Comparison of ENCODE assay signal across 1 fruit fly cellular context in the genomic region with DNA sequence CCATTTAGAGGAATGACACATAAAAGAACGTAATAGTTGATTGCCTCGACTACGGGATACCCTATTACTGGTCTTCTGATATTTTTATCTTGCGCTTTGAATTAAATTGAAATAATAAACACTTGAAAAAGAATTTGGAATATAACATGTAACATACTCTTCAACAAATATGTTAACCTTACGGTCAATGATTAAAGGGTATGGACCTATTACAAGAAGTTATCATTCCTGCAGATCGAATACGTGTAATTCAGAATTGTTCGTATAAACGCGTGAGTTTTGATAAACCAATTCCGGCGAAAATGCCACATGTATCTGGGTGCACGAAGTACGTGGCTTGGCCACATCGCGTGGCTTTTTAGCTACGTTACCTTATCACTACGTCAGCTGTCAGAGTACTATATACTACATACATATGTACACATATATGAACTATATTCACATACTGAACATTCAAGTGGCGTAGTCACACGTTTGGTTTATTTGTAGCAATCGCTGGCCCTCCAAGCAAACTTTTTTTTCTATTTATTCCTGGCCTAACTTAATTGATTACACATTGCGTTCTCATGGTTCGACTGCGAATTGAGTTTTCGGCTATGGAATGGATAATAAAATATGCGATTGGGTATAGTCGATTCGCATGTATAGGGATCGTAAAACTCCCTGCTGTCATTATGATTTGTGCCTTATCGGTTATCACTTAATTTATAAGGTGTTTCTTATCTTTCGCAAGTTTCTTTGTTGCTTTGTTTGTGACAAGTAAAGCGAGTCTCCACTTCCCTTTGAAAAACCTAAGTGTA.
TF ChIP-seq lines count a peak whose summit lies in the region.

No protein-coding gene starts in this region.

TF ChIP-seq in whole organism, embryonic, 481 proteins besides CTCF, POLR2A, EP300 and RAD21 (continued from another document and continues in another):
- TF ChIP-seq Doc2 (GFP tag; IDR thresholded peaks at IDR 0.05; lab: Robert Waterston, UW) (no peak), Ravus (GFP tag; IDR thresholded peaks at IDR 0.05; lab: Robert Waterston, UW) (peak; percentile 18; the same call in 1 of the 2 replicates), Nf-YC (tag; optimal IDR thresholded peaks at IDR 0.05; lab: Kevin White, UChicago) (no peak), CG16779 (GFP tag; IDR thresholded peaks at IDR 0.05; lab: Robert Waterston, UW) (no peak), sd (tag; optimal IDR thresholded peaks at IDR 0.05; lab: Kevin White, UChicago) (peak; percentile 62), CG1792 (GFP tag; optimal IDR thresholded peaks at IDR 0.05; lab: Kevin White, UChicago) (peak; percentile 31), dimm (GFP tag; IDR thresholded peaks at IDR 0.05; lab: Robert Waterston, UW) (no peak), CG8281 (tag; optimal IDR thresholded peaks at IDR 0.05; lab: Kevin White, UChicago) (peak; percentile 18), inv (GFP tag; IDR thresholded peaks at IDR 0.05; lab: Robert Waterston, UW; ENCODE audit: partially characterized antibody) (no peak), CG4854 (GFP tag; optimal IDR thresholded peaks at IDR 0.05; lab: Kevin White, UChicago) (peak; percentile 20), crol (GFP tag; IDR thresholded peaks at IDR 0.05; lab: Robert Waterston, UW) (no peak), CG9817 (tag; optimal IDR thresholded peaks at IDR 0.05; lab: Kevin White, UChicago) (peak; percentile 17), pros (GFP tag; optimal IDR thresholded peaks at IDR 0.05; lab: Kevin White, UChicago) (no peak), croc (GFP tag; conservative IDR thresholded peaks at IDR 0.05; lab: Robert Waterston, UW) (no peak; the same call in 2 of the 3 replicates), onecut (GFP tag; IDR thresholded peaks at IDR 0.05; lab: Robert Waterston, UW) (peak; percentile 54), Fer1 (GFP tag; optimal IDR thresholded peaks at IDR 0.05; lab: Kevin White, UChicago) (peak; percentile 42), kay (GFP tag; optimal IDR thresholded peaks at IDR 0.05; lab: Kevin White, UChicago) (peak; percentile 83), row (GFP tag; IDR thresholded peaks at IDR 0.05; lab: Robert Waterston, UW) (peak; percentile 87), CG15601 (tag; optimal IDR thresholded peaks at IDR 0.05; lab: Kevin White, UChicago) (no peak), Trl (optimal IDR thresholded peaks at IDR 0.05; lab: Kevin White, UChicago) (no peak), Trl (GFP tag; optimal IDR thresholded peaks at IDR 0.05; lab: Kevin White, UChicago) (no peak), trem (tag; optimal IDR thresholded peaks at IDR 0.05; lab: Kevin White, UChicago) (peak; percentile 40), CG4424 (GFP tag; optimal IDR thresholded peaks at IDR 0.05; lab: Kevin White, UChicago) (peak; percentile 67), vnd (GFP tag; IDR thresholded peaks at IDR 0.05; lab: Robert Waterston, UW; ENCODE audit: partially characterized antibody) (peak; percentile 45; the same call in 1 of the 3 replicates), CG16815 (GFP tag; optimal IDR thresholded peaks at IDR 0.05; lab: Kevin White, UChicago) (no peak), Xrp1 (GFP tag; IDR thresholded peaks at IDR 0.05; lab: Robert Waterston, UW) (peak; percentile 68), Antp (GFP tag; optimal IDR thresholded peaks at IDR 0.05; lab: Kevin White, UChicago) (peak; percentile 3), vfl (GFP tag; optimal IDR thresholded peaks at IDR 0.05; lab: Kevin White, UChicago) (no peak), amos (GFP tag; IDR thresholded peaks at IDR 0.05; lab: Robert Waterston, UW; ENCODE audit: partially characterized antibody) (no peak), Rfx (GFP tag; IDR thresholded peaks at IDR 0.05; lab: Robert Waterston, UW) (peak; percentile 66), CG9797 (GFP tag; optimal IDR thresholded peaks at IDR 0.05; lab: Kevin White, UChicago) (no peak), hb (GFP tag; IDR thresholded peaks at IDR 0.05; lab: Robert Waterston, UW; ENCODE audit: partially characterized antibody) (no peak), D19B (GFP tag; optimal IDR thresholded peaks at IDR 0.05; lab: Kevin White, UChicago) (peak; percentile 95), CG15073 (GFP tag; optimal IDR thresholded peaks at IDR 0.05; lab: Kevin White, UChicago) (no peak), kni (GFP tag; optimal IDR thresholded peaks at IDR 0.05; lab: Kevin White, UChicago) (no peak), CG6272 (GFP tag; IDR thresholded peaks at IDR 0.05; lab: Robert Waterston, UW) (0 out of 2 replicates have a peak, but pooled peaks have one; percentile 30), CG33213 (GFP tag; optimal IDR thresholded peaks at IDR 0.05; lab: Kevin White, UChicago) (peak; percentile 32), tx (GFP tag; optimal IDR thresholded peaks at IDR 0.05; lab: Kevin White, UChicago) (peak; percentile 62), CG3407 (GFP tag; optimal IDR thresholded peaks at IDR 0.05; lab: Kevin White, UChicago) (no peak), ind (GFP tag; optimal IDR thresholded peaks at IDR 0.05; lab: Kevin White, UChicago) (peak; percentile 73), psq (GFP tag; optimal IDR thresholded peaks at IDR 0.05; lab: Kevin White, UChicago) (no peak), ken (GFP tag; IDR thresholded peaks at IDR 0.05; lab: Robert Waterston, UW) (no peak), E2f1 (GFP tag; IDR thresholded peaks at IDR 0.05; lab: Robert Waterston, UW) (peak; percentile 63), BtbVII (GFP tag; optimal IDR thresholded peaks at IDR 0.05; lab: Kevin White, UChicago) (peak; percentile 48), zfh2 (GFP tag; optimal IDR thresholded peaks at IDR 0.05; lab: Kevin White, UChicago) (peak; percentile 41), CG13123 (GFP tag; optimal IDR thresholded peaks at IDR 0.05; lab: Kevin White, UChicago) (no peak), tup (GFP tag; optimal IDR thresholded peaks at IDR 0.05; lab: Kevin White, UChicago) (no peak), CG15696 (tag; optimal IDR thresholded peaks at IDR 0.05; lab: Kevin White, UChicago) (peak; percentile 30), sug (tag; optimal IDR thresholded peaks at IDR 0.05; lab: Kevin White, UChicago) (peak; percentile 89), Dp (GFP tag; optimal IDR thresholded peaks at IDR 0.05; lab: Kevin White, UChicago) (no peak), YL-1 (GFP tag; optimal IDR thresholded peaks at IDR 0.05; lab: Kevin White, UChicago) (no peak), dmrt11E (tag; optimal IDR thresholded peaks at IDR 0.05; lab: Kevin White, UChicago) (peak; percentile 45), CG10431 (GFP tag; optimal IDR thresholded peaks at IDR 0.05; lab: Kevin White, UChicago) (no peak), CG32532 (GFP tag; IDR thresholded peaks at IDR 0.05; lab: Robert Waterston, UW) (peak; percentile 64), CG18599 (GFP tag; optimal IDR thresholded peaks at IDR 0.05; lab: Kevin White, UChicago) (peak; percentile 75), CG11085 (GFP tag; IDR thresholded peaks at IDR 0.05; lab: Robert Waterston, UW) (no peak), CHES-1-like (GFP tag; optimal IDR thresholded peaks at IDR 0.05; lab: Kevin White, UChicago) (no peak), Lhr (GFP tag; optimal IDR thresholded peaks at IDR 0.05; lab: Kevin White, UChicago) (no peak), CG10959 (GFP tag; IDR thresholded peaks at IDR 0.05; lab: Robert Waterston, UW) (no peak), cas (GFP tag; IDR thresholded peaks at IDR 0.05; lab: Robert Waterston, UW) (no peak), CG2199 (GFP tag; IDR thresholded peaks at IDR 0.05; lab: Robert Waterston, UW) (0 out of 3 replicates have a peak, but pooled peaks have one; percentile 14), sob (GFP tag; IDR thresholded peaks at IDR 0.05; lab: Robert Waterston, UW) (peak; percentile 69), dm (GFP tag; optimal IDR thresholded peaks at IDR 0.05; lab: Kevin White, UChicago) (no peak), Hsf (GFP tag; optimal IDR thresholded peaks at IDR 0.05; lab: Kevin White, UChicago) (peak; percentile 63), CG3838 (GFP tag; optimal IDR thresholded peaks at IDR 0.05; lab: Kevin White, UChicago) (peak; percentile 0), CG14710 (tag; optimal IDR thresholded peaks at IDR 0.05; lab: Kevin White, UChicago) (peak; percentile 47), CG13296 (GFP tag; optimal IDR thresholded peaks at IDR 0.05; lab: Kevin White, UChicago) (peak; percentile 28), Fer2 (tag; optimal IDR thresholded peaks at IDR 0.05; lab: Kevin White, UChicago) (no peak), shn (GFP tag; optimal IDR thresholded peaks at IDR 0.05; lab: Kevin White, UChicago) (peak; percentile 6), tgo (GFP tag; IDR thresholded peaks at IDR 0.05; lab: Robert Waterston, UW) (peak; percentile 75), Blimp-1 (GFP tag; optimal IDR thresholded peaks at IDR 0.05; lab: Kevin White, UChicago) (peak; percentile 68), CG17802 (tag; optimal IDR thresholded peaks at IDR 0.05; lab: Kevin White, UChicago) (no peak), CG11093 (GFP tag; IDR thresholded peaks at IDR 0.05; lab: Robert Waterston, UW) (peak; percentile 46; the same call in 1 of the 3 replicates), ac (GFP tag; optimal IDR thresholded peaks at IDR 0.05; lab: Kevin White, UChicago) (no peak), CG3163 (GFP tag; optimal IDR thresholded peaks at IDR 0.05; lab: Kevin White, UChicago) (no peak), HHEX (GFP tag; optimal IDR thresholded peaks at IDR 0.05; lab: Kevin White, UChicago) (peak; percentile 51), CG8388 (GFP tag; optimal IDR thresholded peaks at IDR 0.05; lab: Kevin White, UChicago) (peak; percentile 29), Deaf1 (tag; optimal IDR thresholded peaks at IDR 0.05; lab: Kevin White, UChicago) (peak; percentile 44), corto (GFP tag; optimal IDR thresholded peaks at IDR 0.05; lab: Kevin White, UChicago) (no peak), CG4282 (GFP tag; optimal IDR thresholded peaks at IDR 0.05; lab: Kevin White, UChicago) (no peak), maf-S (GFP tag; optimal IDR thresholded peaks at IDR 0.05; lab: Kevin White, UChicago) (peak; percentile 58), her (GFP tag; optimal IDR thresholded peaks at IDR 0.05; lab: Kevin White, UChicago) (no peak), CG14441 (GFP tag; IDR thresholded peaks at IDR 0.05; lab: Robert Waterston, UW) (peak; percentile 80), da (GFP tag; optimal IDR thresholded peaks at IDR 0.05; lab: Kevin White, UChicago) (no peak), HmgD (GFP tag; optimal IDR thresholded peaks at IDR 0.05; lab: Kevin White, UChicago) (no peak), C15 (GFP tag; IDR thresholded peaks at IDR 0.05; lab: Robert Waterston, UW) (no peak), CG10274 (GFP tag; optimal IDR thresholded peaks at IDR 0.05; lab: Kevin White, UChicago) (peak; percentile 37), esg (GFP tag; conservative IDR thresholded peaks at IDR 0.05; lab: Robert Waterston, UW) (0 out of 2 replicates have a peak, but pooled peaks have one; percentile 34), en (GFP tag; optimal IDR thresholded peaks at IDR 0.05; lab: Kevin White, UChicago) (peak; percentile 56), CG8290 (GFP tag; optimal IDR thresholded peaks at IDR 0.05; lab: Kevin White, UChicago) (no peak), CG8290 (tag; optimal IDR thresholded peaks at IDR 0.05; lab: Kevin White, UChicago) (peak in 1 of 2 experiments; percentile 72), Hmr (GFP tag; optimal IDR thresholded peaks at IDR 0.05; lab: Kevin White, UChicago) (peak; percentile 40), Ssrp (tag; optimal IDR thresholded peaks at IDR 0.05; lab: Kevin White, UChicago) (peak; percentile 61), CoRest (tag; optimal IDR thresholded peaks at IDR 0.05; lab: Kevin White, UChicago) (peak; percentile 52), CG34224 (GFP tag; IDR thresholded peaks at IDR 0.05; lab: Robert Waterston, UW; ENCODE audit: partially characterized antibody) (no peak), CG1233 (GFP tag; optimal IDR thresholded peaks at IDR 0.05; lab: Kevin White, UChicago) (peak; percentile 38), Usf (GFP tag; optimal IDR thresholded peaks at IDR 0.05; lab: Kevin White, UChicago) (no peak), al (GFP tag; IDR thresholded peaks at IDR 0.05; lab: Robert Waterston, UW) (peak; percentile 39; the same call in 1 of the 2 replicates), Hr3 (GFP tag; optimal IDR thresholded peaks at IDR 0.05; lab: Kevin White, UChicago) (peak; percentile 45), CG4820 (GFP tag; optimal IDR thresholded peaks at IDR 0.05; lab: Kevin White, UChicago) (peak; percentile 89), Lim3 (GFP tag; IDR thresholded peaks at IDR 0.05; lab: Robert Waterston, UW) (no peak), chinmo (GFP tag; IDR thresholded peaks at IDR 0.05; lab: Robert Waterston, UW; ENCODE audit: partially characterized antibody) (0 out of 4 replicates have a peak, but pooled peaks have one; percentile 43), CG7745 (tag; optimal IDR thresholded peaks at IDR 0.05; lab: Kevin White, UChicago) (no peak), CG17328 (GFP tag; IDR thresholded peaks at IDR 0.05; lab: Robert Waterston, UW) (peak; percentile 42; the same call in 1 of the 2 replicates), jing (GFP tag; optimal IDR thresholded peaks at IDR 0.05; lab: Kevin White, UChicago) (peak; percentile 41), br (optimal IDR thresholded peaks at IDR 0.05; lab: Kevin White, UChicago) (no peak), mirr (GFP tag; optimal IDR thresholded peaks at IDR 0.05; lab: Kevin White, UChicago) (peak; percentile 83), Dfd (GFP tag; optimal IDR thresholded peaks at IDR 0.05; lab: Kevin White, UChicago) (no peak), Jarid2 (GFP tag; optimal IDR thresholded peaks at IDR 0.05; lab: Kevin White, UChicago) (peak; percentile 24), pnt (GFP tag; optimal IDR thresholded peaks at IDR 0.05; lab: Kevin White, UChicago) (peak; percentile 23), bab2 (GFP tag; optimal IDR thresholded peaks at IDR 0.05; lab: Kevin White, UChicago) (peak; percentile 76), Camta (GFP tag; optimal IDR thresholded peaks at IDR 0.05; lab: Kevin White, UChicago) (peak; percentile 80), ham (GFP tag; IDR thresholded peaks at IDR 0.05; lab: Robert Waterston, UW) (no peak), CG11695 (GFP tag; IDR thresholded peaks at IDR 0.05; lab: Robert Waterston, UW) (peak; percentile 71; the same call in 2 of the 3 replicates), CG10321 (GFP tag; IDR thresholded peaks at IDR 0.05; lab: Robert Waterston, UW) (0 out of 2 replicates have a peak, but pooled peaks have one; percentile 16), D19A (tag; optimal IDR thresholded peaks at IDR 0.05; lab: Kevin White, UChicago) (peak; percentile 80), Ptx1 (GFP tag; IDR thresholded peaks at IDR 0.05; lab: Robert Waterston, UW) (peak; percentile 73), pum (GFP tag; optimal IDR thresholded peaks at IDR 0.05; lab: Kevin White, UChicago) (no peak), CG42726 (GFP tag; IDR thresholded peaks at IDR 0.05; lab: Robert Waterston, UW; ENCODE audit: partially characterized antibody) (no peak), CG32767 (GFP tag; IDR thresholded peaks at IDR 0.05; lab: Robert Waterston, UW) (peak; percentile 59; the same call in 1 of the 2 replicates), fd3F (GFP tag; optimal IDR thresholded peaks at IDR 0.05; lab: Kevin White, UChicago) (peak; percentile 38)
